Fruit fly (Drosophila melanogaster): ENCODE measurements around the gene GCC185.

GCC185 gene

dm6 chr3R:11968030-11968753 is 42.4 kb upstream of the GCC185 start (continued):
- TF ChIP-seq Med (GFP tag) (peak; percentile 71), CG13296 (GFP tag; optimal IDR thresholded peaks at IDR 0.05) (peak; percentile 14), BtbVII (GFP tag; optimal IDR thresholded peaks at IDR 0.05) (peak; percentile 54), Jarid2 (GFP tag; optimal IDR thresholded peaks at IDR 0.05) (no peak), Hmr (GFP tag; optimal IDR thresholded peaks at IDR 0.05) (peak; percentile 0), ci (GFP tag; IDR thresholded peaks at IDR 0.05) (0 out of 3 replicates have a peak, but pooled peaks have one; percentile 6), Ada2b (GFP tag; IDR thresholded peaks at IDR 0.05) (no peak), br (optimal IDR thresholded peaks at IDR 0.05) (no peak), CG14441 (GFP tag; IDR thresholded peaks at IDR 0.05) (0 out of 2 replicates have a peak, but pooled peaks have one; percentile 8), Sin3A (optimal IDR thresholded peaks at IDR 0.05) (no peak), CG10565 (GFP tag; optimal IDR thresholded peaks at IDR 0.05) (no peak), ash1 (GFP tag; optimal IDR thresholded peaks at IDR 0.05) (no peak), grn (GFP tag; optimal IDR thresholded peaks at IDR 0.05) (peak; percentile 66), CG6854 (GFP tag; optimal IDR thresholded peaks at IDR 0.05) (no peak), peb (GFP tag; IDR thresholded peaks at IDR 0.05) (no peak), exex (tag; optimal IDR thresholded peaks at IDR 0.05) (peak; percentile 75), CG1529 (GFP tag; optimal IDR thresholded peaks at IDR 0.05) (peak; percentile 90), CG15601 (tag; optimal IDR thresholded peaks at IDR 0.05) (no peak), CG12769 (tag; optimal IDR thresholded peaks at IDR 0.05) (peak; percentile 28), crol (GFP tag; IDR thresholded peaks at IDR 0.05) (0 out of 2 replicates have a peak, but pooled peaks have one; percentile 1), CG13894 (tag; optimal IDR thresholded peaks at IDR 0.05) (peak; percentile 52), tin (GFP tag; optimal IDR thresholded peaks at IDR 0.05) (no peak), btn (GFP tag; optimal IDR thresholded peaks at IDR 0.05) (no peak), CG12155 (GFP tag; optimal IDR thresholded peaks at IDR 0.05) (no peak), Deaf1 (tag; optimal IDR thresholded peaks at IDR 0.05) (no peak), CG12391 (tag; optimal IDR thresholded peaks at IDR 0.05) (no peak), sug (tag; optimal IDR thresholded peaks at IDR 0.05) (peak; percentile 97), gcm (GFP tag; optimal IDR thresholded peaks at IDR 0.05) (no peak), toy (GFP tag; IDR thresholded peaks at IDR 0.05) (no peak), YL-1 (GFP tag; optimal IDR thresholded peaks at IDR 0.05) (no peak), kni (GFP tag; optimal IDR thresholded peaks at IDR 0.05) (peak; percentile 1), Hey (tag; optimal IDR thresholded peaks at IDR 0.05) (peak; percentile 60), schlank (tag; optimal IDR thresholded peaks at IDR 0.05) (peak; percentile 24), Fer3 (tag; optimal IDR thresholded peaks at IDR 0.05) (peak; percentile 23), B-H2 (GFP tag; optimal IDR thresholded peaks at IDR 0.05) (peak; percentile 67), Rfx (GFP tag; IDR thresholded peaks at IDR 0.05) (peak; percentile 22; the same call in 1 of the 2 replicates), CG18599 (GFP tag; optimal IDR thresholded peaks at IDR 0.05) (no peak), ara (GFP tag; IDR thresholded peaks at IDR 0.05) (no peak), CG11456 (GFP tag; IDR thresholded peaks at IDR 0.05) (no peak), odd (GFP tag; optimal IDR thresholded peaks at IDR 0.05) (peak; percentile 0), CG7987 (GFP tag; optimal IDR thresholded peaks at IDR 0.05) (no peak), dan (GFP tag; IDR thresholded peaks at IDR 0.05) (no peak), Vsx1 (GFP tag; optimal IDR thresholded peaks at IDR 0.05) (no peak), CG8281 (tag; optimal IDR thresholded peaks at IDR 0.05) (no peak), Pdp1 (GFP tag; optimal IDR thresholded peaks at IDR 0.05) (peak in 1 of 2 experiments; percentile 63), nerfin-1 (tag; optimal IDR thresholded peaks at IDR 0.05) (no peak)

Data from whole organism, embryonic.